Fruit fly (Drosophila melanogaster): ENCODE results near the gene kar.

kar gene

DNA sequence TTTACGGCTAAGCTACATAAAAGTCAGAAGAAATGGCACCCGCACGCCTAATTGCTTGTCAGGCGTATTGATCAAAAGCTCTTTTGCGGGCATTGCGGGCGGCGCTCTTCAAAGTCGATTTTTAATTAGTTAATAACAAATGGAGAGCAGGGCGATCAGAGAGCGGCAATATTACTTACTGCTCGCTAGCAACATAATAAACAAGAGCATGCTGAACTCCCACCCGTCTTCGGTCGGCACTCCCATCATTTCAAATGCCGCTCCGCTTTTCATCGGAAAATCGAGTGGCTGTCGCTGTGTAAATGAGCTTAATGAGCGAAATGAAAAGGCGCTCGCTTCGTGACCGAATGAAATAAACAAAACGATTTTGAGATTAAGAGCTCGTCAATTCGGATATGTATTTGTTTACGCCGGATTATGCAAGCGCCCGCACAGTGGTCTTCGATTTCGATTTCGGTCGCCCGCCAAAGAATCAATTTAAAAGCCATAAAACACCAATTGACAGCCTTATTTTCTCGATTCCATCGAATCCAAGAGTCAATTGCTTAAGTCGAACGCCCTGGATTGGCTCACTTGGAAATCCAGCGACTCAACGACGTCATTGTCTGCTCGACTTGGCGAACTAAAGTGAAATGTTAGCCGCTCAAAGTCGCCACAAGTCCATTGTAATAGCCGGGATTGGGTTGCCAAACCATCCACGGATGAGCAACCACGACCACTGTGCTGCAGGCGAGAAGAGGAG, 35.5 kb downstream of the kar start (continued):
- TF ChIP-seq kah (GFP tag; optimal IDR thresholded peaks at IDR 0.05) (peak; percentile 74), Opbp (GFP tag; IDR thresholded peaks at IDR 0.05; ENCODE audit: partially characterized antibody) (no peak), CG30020 (tag; optimal IDR thresholded peaks at IDR 0.05) (no peak), wdn (GFP tag; IDR thresholded peaks at IDR 0.05) (peak; percentile 55), CG17186 (GFP tag; optimal IDR thresholded peaks at IDR 0.05) (peak; percentile 63), CG16815 (GFP tag; optimal IDR thresholded peaks at IDR 0.05) (peak; percentile 58), Fer2 (tag; optimal IDR thresholded peaks at IDR 0.05) (peak; percentile 61), trem (tag; optimal IDR thresholded peaks at IDR 0.05) (peak; percentile 22), CG6689 (GFP tag; IDR thresholded peaks at IDR 0.05) (peak; percentile 86), Nf-YC (tag; optimal IDR thresholded peaks at IDR 0.05) (peak; percentile 58), CG4404 (GFP tag; IDR thresholded peaks at IDR 0.05) (peak; percentile 72), CG18619 (GFP tag; optimal IDR thresholded peaks at IDR 0.05) (peak; percentile 82), bab2 (GFP tag; optimal IDR thresholded peaks at IDR 0.05) (peak; percentile 76), ro (GFP tag; IDR thresholded peaks at IDR 0.05) (peak; percentile 54; the same call in 1 of the 2 replicates), Adf1 (GFP tag; IDR thresholded peaks at IDR 0.05) (peak; percentile 27), insv (GFP tag; optimal IDR thresholded peaks at IDR 0.05) (no peak), MESR4 (GFP tag; optimal IDR thresholded peaks at IDR 0.05) (no peak), abd-A (tag; optimal IDR thresholded peaks at IDR 0.05) (peak; percentile 61), fru (optimal IDR thresholded peaks at IDR 0.05) (no peak), ase (GFP tag; IDR thresholded peaks at IDR 0.05) (peak; percentile 74), cwo (GFP tag; optimal IDR thresholded peaks at IDR 0.05) (peak; percentile 55), CG1792 (GFP tag; optimal IDR thresholded peaks at IDR 0.05) (peak; percentile 17), CG7357 (GFP tag; IDR thresholded peaks at IDR 0.05) (peak; percentile 81), CG6654 (GFP tag; optimal IDR thresholded peaks at IDR 0.05) (peak; percentile 60), Mrtf (GFP tag; IDR thresholded peaks at IDR 0.05) (peak; percentile 74), CG9215 (GFP tag; IDR thresholded peaks at IDR 0.05) (peak; percentile 83), sna (GFP tag; IDR thresholded peaks at IDR 0.05; ENCODE audit: partially characterized antibody) (0 out of 2 replicates have a peak, but pooled peaks have one; percentile 41), BEAF-32 (GFP tag; optimal IDR thresholded peaks at IDR 0.05) (no peak), CG8924 (tag; optimal IDR thresholded peaks at IDR 0.05) (peak; percentile 79), CG34422 (GFP tag; IDR thresholded peaks at IDR 0.05) (peak; percentile 77; the same call in 2 of the 3 replicates), CG17385 (GFP tag; optimal IDR thresholded peaks at IDR 0.05) (peak; percentile 76), CG31441 (GFP tag; IDR thresholded peaks at IDR 0.05) (peak; percentile 91), CG3407 (GFP tag; optimal IDR thresholded peaks at IDR 0.05) (peak; percentile 72), CG8478 (optimal IDR thresholded peaks at IDR 0.05) (no peak), Optix (GFP tag; IDR thresholded peaks at IDR 0.05) (peak; percentile 80; the same call in 2 of the 3 replicates), CG6813 (GFP tag; optimal IDR thresholded peaks at IDR 0.05) (peak; percentile 65), CG32772 (GFP tag; IDR thresholded peaks at IDR 0.05) (peak; percentile 63), CG10321 (GFP tag; IDR thresholded peaks at IDR 0.05) (peak; percentile 51; the same call in 1 of the 2 replicates), CG14860 (GFP tag; IDR thresholded peaks at IDR 0.05; ENCODE audit: partially characterized antibody) (0 out of 3 replicates have a peak, but pooled peaks have one; percentile 19), cato (GFP tag; optimal IDR thresholded peaks at IDR 0.05; ENCODE audit: borderline replicate concordance) (peak; percentile 28), CG4424 (GFP tag; optimal IDR thresholded peaks at IDR 0.05) (peak; percentile 72), CG8359 (GFP tag; optimal IDR thresholded peaks at IDR 0.05; ENCODE audit: borderline replicate concordance) (peak; percentile 62), Tbp (GFP tag; optimal IDR thresholded peaks at IDR 0.05) (no peak), CG12659 (GFP tag; optimal IDR thresholded peaks at IDR 0.05) (peak; percentile 90), CG1603 (tag; optimal IDR thresholded peaks at IDR 0.05) (peak; percentile 84), CG17568 (GFP tag; optimal IDR thresholded peaks at IDR 0.05) (peak; percentile 54), Oaz (GFP tag; IDR thresholded peaks at IDR 0.05) (peak; percentile 72), CG2678 (tag; optimal IDR thresholded peaks at IDR 0.05) (peak; percentile 90), gcm2 (GFP tag; optimal IDR thresholded peaks at IDR 0.05) (peak; percentile 56)
